Worm (Caenorhabditis elegans) whole organism, late embryonic: Measurements from ENCODE around the gene pos-1.

Source experiments
- K02D7.2 ChIP-seq: sonication (generic microtip); optimal IDR thresholded peaks from 2 replicates; lab custom pipeline; 2017; ENCODE audit warnings: mild to moderate bottlenecking, missing genetic modification characterization, missing compliant biosample characterization
- Y22D7AL.16 ChIP-seq: sonication (generic microtip); optimal IDR thresholded peaks from 2 replicates; lab custom pipeline; 2016; ENCODE audit warnings: missing genetic modification characterization, missing compliant biosample characterization
- ahr-1 ChIP-seq: sonication (generic microtip); optimal IDR thresholded peaks from 2 replicates; lab custom pipeline; 2016; ENCODE audit warnings: missing genetic modification characterization, missing compliant biosample characterization
- ama-1 ChIP-seq: fragments of 150-350 bp; optimal IDR thresholded peaks from 2 replicates; lab custom pipeline; 2014
- ceh-18 ChIP-seq: sonication (generic microtip); optimal IDR thresholded peaks from 2 replicates; lab custom pipeline; 2016; ENCODE audit warnings: missing genetic modification characterization, missing compliant biosample characterization
- ceh-2 ChIP-seq: sonication (generic microtip); optimal IDR thresholded peaks from 2 replicates; lab custom pipeline; 2016; ENCODE audit warnings: missing genotype, missing genetic modification characterization, missing compliant biosample characterization
- ceh-30 ChIP-seq: fragments of 150-350 bp; optimal IDR thresholded peaks from 2 replicates; lab custom pipeline; 2014; ENCODE audit warnings: missing biosample characterization, missing genetic modification characterization
- ceh-34 ChIP-seq: sonication (generic microtip); optimal IDR thresholded peaks from 2 replicates; lab custom pipeline; 2016; ENCODE audit warnings: mild to moderate bottlenecking, missing genetic modification characterization, missing compliant biosample characterization
- ceh-45 ChIP-seq: fragments of 200-800 bp; sonication (Bioruptor generic); IDR thresholded peaks from 2 replicates; pipeline ENCODE4 v1.3.6; 2022; ENCODE audit warnings: missing genetic modification reagents, missing genetic modification characterization, missing compliant biosample characterization
- ceh-9 ChIP-seq: sonication (generic microtip); optimal IDR thresholded peaks from 2 replicates; lab custom pipeline; 2016; ENCODE audit warnings: mild to moderate bottlenecking, missing genetic modification characterization, inconsistent platforms, missing compliant biosample characterization
- che-1 ChIP-seq: sonication (generic microtip); optimal IDR thresholded peaks from 2 replicates; lab custom pipeline; 2016; ENCODE audit warnings: mild to moderate bottlenecking, missing genetic modification characterization, missing compliant biosample characterization
- dmd-4 ChIP-seq: sonication (generic microtip); optimal IDR thresholded peaks from 2 replicates; lab custom pipeline; 2016; ENCODE audit warnings: borderline replicate concordance, missing genetic modification characterization, missing compliant biosample characterization
- dve-1 ChIP-seq: sonication (generic microtip); optimal IDR thresholded peaks from 2 replicates; lab custom pipeline; 2017; ENCODE audit warnings: antibody characterized with exemption, mild to moderate bottlenecking, missing genetic modification characterization, missing compliant biosample characterization
- elt-2 ChIP-seq: sonication (generic microtip); optimal IDR thresholded peaks from 2 replicates; lab custom pipeline; 2016; ENCODE audit warnings: missing genetic modification reagents, missing genetic modification characterization, missing compliant biosample characterization
- ets-4 ChIP-seq: sonication (generic microtip); optimal IDR thresholded peaks from 2 replicates; lab custom pipeline; 2016; ENCODE audit warnings: missing genetic modification characterization, missing compliant biosample characterization
- eyg-1 ChIP-seq: sonication (generic microtip); optimal IDR thresholded peaks from 2 replicates; lab custom pipeline; 2016; ENCODE audit warnings: missing genotype, missing genetic modification characterization, missing compliant biosample characterization
- fax-1 ChIP-seq: sonication (generic microtip); optimal IDR thresholded peaks from 2 replicates; lab custom pipeline; 2016; ENCODE audit warnings: missing genotype, missing genetic modification characterization, missing compliant biosample characterization
- fkh-10 ChIP-seq: fragments of 150-350 bp; optimal IDR thresholded peaks from 2 replicates; lab custom pipeline; 2014; ENCODE audit warnings: missing biosample characterization, missing genetic modification reagents, missing genetic modification characterization
- fkh-6 ChIP-seq: sonication (generic microtip); optimal IDR thresholded peaks from 2 replicates; lab custom pipeline; 2016; ENCODE audit warnings: missing genetic modification characterization, missing compliant biosample characterization
- gmeb-2 ChIP-seq: sonication (generic microtip); optimal IDR thresholded peaks from 2 replicates; lab custom pipeline; 2016; ENCODE audit warnings: missing genetic modification characterization, inconsistent platforms, missing compliant biosample characterization
- hlh-15 ChIP-seq: sonication (generic microtip); optimal IDR thresholded peaks from 2 replicates; lab custom pipeline; 2016; ENCODE audit warnings: missing genetic modification characterization, missing compliant biosample characterization
- hlh-6 ChIP-seq: sonication (generic microtip); optimal IDR thresholded peaks from 2 replicates; lab custom pipeline; 2016; ENCODE audit warnings: missing genotype, missing genetic modification characterization, missing compliant biosample characterization
- hlh-8 ChIP-seq: sonication (generic microtip); optimal IDR thresholded peaks from 2 replicates; lab custom pipeline; 2016; ENCODE audit warnings: missing genotype, missing genetic modification characterization, missing compliant biosample characterization
- npax-4 ChIP-seq: sonication (generic microtip); optimal IDR thresholded peaks from 2 replicates; lab custom pipeline; 2016; ENCODE audit warnings: missing genetic modification characterization, missing compliant biosample characterization
- odd-2 ChIP-seq: sonication (generic microtip); optimal IDR thresholded peaks from 2 replicates; lab custom pipeline; 2017; ENCODE audit warnings: antibody characterized with exemption, mild to moderate bottlenecking, missing genetic modification characterization, missing compliant biosample characterization
- pag-3 ChIP-seq: sonication (generic microtip); optimal IDR thresholded peaks from 2 replicates; lab custom pipeline; 2016; ENCODE audit warnings: missing compliant biosample characterization, missing genetic modification characterization, borderline replicate concordance
- pax-1 ChIP-seq: fragments of 150-350 bp; optimal IDR thresholded peaks from 2 replicates; lab custom pipeline; 2014; ENCODE audit warnings: missing biosample characterization, missing genetic modification characterization
- pha-4 ChIP-seq: fragments of 150-350 bp; optimal IDR thresholded peaks from 2 replicates; lab custom pipeline; 2018; ENCODE audit warnings: missing biosample characterization, missing genetic modification reagents, missing genetic modification characterization
- pqm-1 ChIP-seq: sonication (generic microtip); optimal IDR thresholded peaks from 2 replicates; lab custom pipeline; 2016; ENCODE audit warnings: missing genetic modification characterization, missing compliant biosample characterization
- pros-1 ChIP-seq: fragments of 150-350 bp; optimal IDR thresholded peaks from 2 replicates; lab custom pipeline; 2014; ENCODE audit warnings: missing biosample characterization, missing genetic modification reagents, missing genetic modification characterization
- ref-2 ChIP-seq: sonication (generic microtip); optimal IDR thresholded peaks from 2 replicates; lab custom pipeline; 2016; ENCODE audit warnings: missing genetic modification characterization, missing compliant biosample characterization
- sox-2 ChIP-seq: fragments of 200-800 bp; sonication (Bioruptor generic); IDR thresholded peaks from 2 replicates; pipeline ENCODE4 v1.3.6; 2022; ENCODE audit warnings: missing genetic modification reagents, missing genetic modification characterization, missing compliant biosample characterization
- tbx-2 ChIP-seq: sonication (generic microtip); optimal IDR thresholded peaks from 2 replicates; lab custom pipeline; 2016; ENCODE audit warnings: missing genetic modification characterization, missing compliant biosample characterization
- unc-55 ChIP-seq: sonication (generic microtip); optimal IDR thresholded peaks from 2 replicates; lab custom pipeline; 2017; ENCODE audit warnings: missing biosample characterization, missing genetic modification reagents, missing genetic modification characterization
- unc-86 ChIP-seq: sonication (generic microtip); optimal IDR thresholded peaks from 2 replicates; lab custom pipeline; 2016; ENCODE audit warnings: missing genetic modification characterization, missing compliant biosample characterization
- zip-5 ChIP-seq: sonication (generic microtip); optimal IDR thresholded peaks from 2 replicates; lab custom pipeline; 2016; ENCODE audit warnings: missing genetic modification characterization, missing compliant biosample characterization
- ztf-16 ChIP-seq: sonication (generic microtip); optimal IDR thresholded peaks from 2 replicates; lab custom pipeline; 2017; ENCODE audit warnings: missing genetic modification characterization, missing compliant biosample characterization

pos-1 gene

ce11 chrV:8403152-8403551 lies 10.7 kb upstream of the pos-1 start:
- TF ChIP-seq ahr-1 (tag; lab: Kevin White, UChicago) (no peak), odd-2 (no peak), unc-86 (no peak), pros-1 (no peak), zip-5 (tag; lab: Kevin White, UChicago) (no peak), hlh-6 (tag; lab: Kevin White, UChicago) (no peak), gmeb-2 (tag; lab: Kevin White, UChicago) (no peak), pax-1 (tag; lab: Kevin White, UChicago) (no peak), dve-1 (tag; lab: Kevin White, UChicago) (no peak), pqm-1 (no peak), npax-4 (no peak), ceh-34 (no peak), elt-2 (tag; lab: Kevin White, UChicago) (no peak), pha-4 (tag; lab: Kevin White, UChicago) (no peak), ref-2 (tag; lab: Kevin White, UChicago) (no peak)

- TF ChIP-seq ceh-45 (GFP tag; lab: Robert Waterston, UW): no peak
- TF ChIP-seq ref-2 (tag; lab: Kevin White, UChicago): no peak
- no peak for TF ChIP-seq ceh-9 (tag; lab: Kevin White, UChicago)
- no peak for TF ChIP-seq fax-1 (tag; lab: Kevin White, UChicago)
- no peak for TF ChIP-seq ama-1
- TF ChIP-seq ztf-16 (tag; lab: Kevin White, UChicago): no peak
- no peak for TF ChIP-seq ceh-2
- peak; percentile 7 for TF ChIP-seq elt-2 (tag; lab: Kevin White, UChicago)
Measured at ce11 chrV:8403916-8404315, 10.0 kb upstream of the pos-1 start.

ce11 chrV:8404339-8404738 lies 9.5 kb upstream of the pos-1 start:
- no peak for TF ChIP-seq ceh-18
- no peak for TF ChIP-seq hlh-15 (tag; lab: Kevin White, UChicago)
- no peak for TF ChIP-seq ztf-16 (tag; lab: Kevin White, UChicago)
- no peak for TF ChIP-seq ref-2 (tag; lab: Kevin White, UChicago)

ce11 chrV:8406155-8406554 lies 7.7 kb upstream of the pos-1 start:
- peak; percentile 56 for TF ChIP-seq elt-2 (tag; lab: Kevin White, UChicago)
- no peak for TF ChIP-seq fkh-10 (GFP tag; lab: Kevin White, UChicago)

- TF ChIP-seq ceh-30 (no peak), sox-2 (GFP tag; lab: Robert Waterston, UW) (no peak), npax-4 (no peak), unc-86 (no peak), pha-4 (tag; lab: Kevin White, UChicago) (no peak), fkh-6 (tag; lab: Kevin White, UChicago) (no peak), ets-4 (tag; lab: Kevin White, UChicago) (no peak), ceh-34 (no peak), pqm-1 (no peak), che-1 (tag; lab: Kevin White, UChicago) (no peak), Y22D7AL.16 (no peak), unc-55 (no peak), zip-5 (tag; lab: Kevin White, UChicago) (no peak), ceh-18 (no peak), tbx-2 (tag; lab: Kevin White, UChicago) (no peak), dmd-4 (tag; lab: Kevin White, UChicago) (no peak), eyg-1 (tag; lab: Kevin White, UChicago) (no peak), K02D7.2 (tag; lab: Kevin White, UChicago) (no peak), pag-3 (tag; lab: Kevin White, UChicago) (no peak), hlh-8 (tag; lab: Kevin White, UChicago) (no peak)
- TF ChIP-seq, all 69 proteins: peak for 0
Measured at ce11 chrV:8406911-8407310, 7.0 kb upstream of the pos-1 start.
